Comparison of ENCODE assay signal across 5 fruit fly cellular contexts in genomic region chr2L:8463144-8464106, dm6.
TF ChIP-seq lines count a peak whose summit lies in the region.

Agpat2 (minus strand) TSS chr2L:8463994.

- TF ChIP-seq CTCF in whole organism, embryonic (GFP tag; optimal IDR thresholded peaks at IDR 0.05; lab: Kevin White, UChicago): peak; percentile 15

TF ChIP-seq in whole organism, adult, 20 proteins besides CTCF, POLR2A, EP300 and RAD21:
- peak; percentile 65 for TF ChIP-seq cic (GFP tag; optimal IDR thresholded peaks at IDR 0.05; lab: Kevin White, UChicago)
- TF ChIP-seq kay (GFP tag; lab: Kevin White, UChicago; ENCODE audit: borderline replicate concordance): peak; percentile 82
- peak; percentile 30 for TF ChIP-seq CG14711 (tag; optimal IDR thresholded peaks at IDR 0.05; lab: Kevin White, UChicago)
- TF ChIP-seq Clk (GFP tag; optimal IDR thresholded peaks at IDR 0.05; lab: Kevin White, UChicago): no peak
- TF ChIP-seq CG7101 (tag; optimal IDR thresholded peaks at IDR 0.05; lab: Kevin White, UChicago): no peak
- no peak for TF ChIP-seq toe (GFP tag; optimal IDR thresholded peaks at IDR 0.05; lab: Kevin White, UChicago)
- no peak for TF ChIP-seq cnc (optimal IDR thresholded peaks at IDR 0.05; lab: Kevin White, UChicago)
- no peak for TF ChIP-seq CG11617 (GFP tag; optimal IDR thresholded peaks at IDR 0.05; lab: Kevin White, UChicago)

TF ChIP-seq in whole organism, embryonic, 481 proteins besides CTCF, POLR2A, EP300 and RAD21 (continues in another document):
- TF ChIP-seq grn (GFP tag; optimal IDR thresholded peaks at IDR 0.05; lab: Kevin White, UChicago) (no peak), mirr (GFP tag; optimal IDR thresholded peaks at IDR 0.05; lab: Kevin White, UChicago) (peak; percentile 10), Poxn (GFP tag; IDR thresholded peaks at IDR 0.05; lab: Robert Waterston, UW) (0 out of 2 replicates have a peak, but pooled peaks have one; percentile 15), CG7556 (GFP tag; optimal IDR thresholded peaks at IDR 0.05; lab: Kevin White, UChicago) (peak; percentile 90), Stat92E (GFP tag; optimal IDR thresholded peaks at IDR 0.05; lab: Kevin White, UChicago) (peak in 2 of 3 experiments; percentile 3 to 52), CG5245 (GFP tag; optimal IDR thresholded peaks at IDR 0.05; lab: Kevin White, UChicago) (peak; percentile 67), tio (GFP tag; optimal IDR thresholded peaks at IDR 0.05; lab: Kevin White, UChicago) (peak; percentile 83), CG31365 (tag; optimal IDR thresholded peaks at IDR 0.05; lab: Kevin White, UChicago) (peak; percentile 52), Bdp1 (GFP tag; optimal IDR thresholded peaks at IDR 0.05; lab: Kevin White, UChicago) (peak; percentile 64), CG13287 (GFP tag; IDR thresholded peaks at IDR 0.05; lab: Robert Waterston, UW; ENCODE audit: partially characterized antibody) (no peak), Hr78 (GFP tag; optimal IDR thresholded peaks at IDR 0.05; lab: Kevin White, UChicago) (no peak), her (GFP tag; optimal IDR thresholded peaks at IDR 0.05; lab: Kevin White, UChicago) (peak; percentile 57), cg (GFP tag; optimal IDR thresholded peaks at IDR 0.05; lab: Kevin White, UChicago) (peak; percentile 23), Usf (GFP tag; optimal IDR thresholded peaks at IDR 0.05; lab: Kevin White, UChicago) (peak; percentile 53), CG4707 (GFP tag; optimal IDR thresholded peaks at IDR 0.05; lab: Kevin White, UChicago) (peak; percentile 60), wor (GFP tag; IDR thresholded peaks at IDR 0.05; lab: Robert Waterston, UW) (peak; percentile 68), nom (GFP tag; optimal IDR thresholded peaks at IDR 0.05; lab: Kevin White, UChicago) (peak; percentile 8), CG10267 (tag; optimal IDR thresholded peaks at IDR 0.05; lab: Kevin White, UChicago) (peak; percentile 80), CG7786 (GFP tag; optimal IDR thresholded peaks at IDR 0.05; lab: Kevin White, UChicago) (peak; percentile 80), CG15011 (GFP tag; optimal IDR thresholded peaks at IDR 0.05; lab: Kevin White, UChicago) (peak; percentile 59)

TF ChIP-seq in whole organism, prepupa, 60 proteins besides CTCF, POLR2A, EP300 and RAD21 (continues in another document):
- TF ChIP-seq esn (GFP tag; optimal IDR thresholded peaks at IDR 0.05; lab: Kevin White, UChicago) (peak; percentile 82), Lpt (GFP tag; optimal IDR thresholded peaks at IDR 0.05; lab: Kevin White, UChicago) (peak; percentile 2), Eip75B (GFP tag; optimal IDR thresholded peaks at IDR 0.05; lab: Kevin White, UChicago) (peak; percentile 76), CG8119 (GFP tag; IDR thresholded peaks at IDR 0.05; lab: Robert Waterston, UW) (0 out of 3 replicates have a peak, but pooled peaks have one; percentile 46), CG6792 (GFP tag; optimal IDR thresholded peaks at IDR 0.05; lab: Kevin White, UChicago) (peak; percentile 65), CG3919 (GFP tag; optimal IDR thresholded peaks at IDR 0.05; lab: Kevin White, UChicago) (peak; percentile 77), Met (GFP tag; optimal IDR thresholded peaks at IDR 0.05; lab: Kevin White, UChicago) (peak; percentile 82), CG10669 (GFP tag; optimal IDR thresholded peaks at IDR 0.05; lab: Kevin White, UChicago) (peak; percentile 62), salr (GFP tag; optimal IDR thresholded peaks at IDR 0.05; lab: Kevin White, UChicago) (peak; percentile 2 to 35), dsx (GFP tag; optimal IDR thresholded peaks at IDR 0.05; lab: Kevin White, UChicago; ENCODE audit: poor library complexity, severe bottlenecking) (peak; percentile 27), eg (GFP tag; IDR thresholded peaks at IDR 0.05; lab: Robert Waterston, UW) (0 out of 3 replicates have a peak, but pooled peaks have one; percentile 11), CG3032 (tag; optimal IDR thresholded peaks at IDR 0.05; lab: Kevin White, UChicago) (peak; percentile 51), CG34406 (GFP tag; optimal IDR thresholded peaks at IDR 0.05; lab: Kevin White, UChicago) (peak; percentile 64), CG8319 (GFP tag; optimal IDR thresholded peaks at IDR 0.05; lab: Kevin White, UChicago) (peak; percentile 30), spab (GFP tag; optimal IDR thresholded peaks at IDR 0.05; lab: Kevin White, UChicago) (peak; percentile 57), CG31627 (GFP tag; optimal IDR thresholded peaks at IDR 0.05; lab: Kevin White, UChicago) (peak; percentile 77), CG15336 (GFP tag; IDR thresholded peaks at IDR 0.05; lab: Robert Waterston, UW) (0 out of 2 replicates have a peak, but pooled peaks have one; percentile 26), Sox14 (GFP tag; optimal IDR thresholded peaks at IDR 0.05; lab: Kevin White, UChicago) (peak; percentile 69), Ets21C (GFP tag; optimal IDR thresholded peaks at IDR 0.05; lab: Kevin White, UChicago) (peak; percentile 63), CG16779 (tag; optimal IDR thresholded peaks at IDR 0.05; lab: Kevin White, UChicago) (no peak)

TF ChIP-seq in whole organism, pupa, 21 proteins besides CTCF, POLR2A, EP300 and RAD21:
- peak; percentile 77 for TF ChIP-seq CG8159 (tag; optimal IDR thresholded peaks at IDR 0.05; lab: Kevin White, UChicago)
- no peak for TF ChIP-seq rn (GFP tag; IDR thresholded peaks at IDR 0.05; lab: Robert Waterston, UW)
- peak; percentile 74 for TF ChIP-seq Pif1A (GFP tag; optimal IDR thresholded peaks at IDR 0.05; lab: Kevin White, UChicago)
- TF ChIP-seq CG8301 (tag; optimal IDR thresholded peaks at IDR 0.05; lab: Kevin White, UChicago): peak; percentile 37
- TF ChIP-seq CG10348 (GFP tag; IDR thresholded peaks at IDR 0.05; lab: Robert Waterston, UW): no peak
- peak; percentile 2 for TF ChIP-seq gl (tag; optimal IDR thresholded peaks at IDR 0.05; lab: Kevin White, UChicago)
- no peak for TF ChIP-seq CG32121 (GFP tag; IDR thresholded peaks at IDR 0.05; lab: Robert Waterston, UW)
- TF ChIP-seq fd96Ca (GFP tag; IDR thresholded peaks at IDR 0.05; lab: Robert Waterston, UW): no peak
- no peak for TF ChIP-seq EcR (GFP tag; optimal IDR thresholded peaks at IDR 0.05; lab: Kevin White, UChicago)
- peak; percentile 62 for TF ChIP-seq Snoo (tag; optimal IDR thresholded peaks at IDR 0.05; lab: Kevin White, UChicago)
- peak; percentile 70 for TF ChIP-seq Pif1B (GFP tag; optimal IDR thresholded peaks at IDR 0.05; lab: Kevin White, UChicago)
- peak; percentile 23 for TF ChIP-seq CG34367 (tag; optimal IDR thresholded peaks at IDR 0.05; lab: Kevin White, UChicago)
- peak; percentile 60 for TF ChIP-seq CG9948 (tag; optimal IDR thresholded peaks at IDR 0.05; lab: Kevin White, UChicago)
- TF ChIP-seq CG15710 (tag; optimal IDR thresholded peaks at IDR 0.05; lab: Kevin White, UChicago): peak; percentile 64
- TF ChIP-seq CG13204 (GFP tag; optimal IDR thresholded peaks at IDR 0.05; lab: Kevin White, UChicago): no peak
- TF ChIP-seq Ets98B (GFP tag; IDR thresholded peaks at IDR 0.05; lab: Robert Waterston, UW): no peak
- peak; percentile 43; the same call in 1 of the 3 replicates for TF ChIP-seq CG4496 (GFP tag; IDR thresholded peaks at IDR 0.05; lab: Robert Waterston, UW)
- TF ChIP-seq D1 (tag; optimal IDR thresholded peaks at IDR 0.05; lab: Kevin White, UChicago): peak; percentile 15
- TF ChIP-seq CG12605 (GFP tag; IDR thresholded peaks at IDR 0.05; lab: Robert Waterston, UW): 0 out of 2 replicates have a peak, but pooled peaks have one; percentile 25
- TF ChIP-seq CG14655 (GFP tag; optimal IDR thresholded peaks at IDR 0.05; lab: Kevin White, UChicago): peak; percentile 44
- TF ChIP-seq CG17806 (tag; optimal IDR thresholded peaks at IDR 0.05; lab: Kevin White, UChicago): peak; percentile 72
TF ChIP-seq in whole organism, pupa: peak in this region for 14.

TF ChIP-seq in whole organism, wandering third instar larva, 38 proteins besides CTCF, POLR2A, EP300 and RAD21 (continues in another document):
- TF ChIP-seq foxo (GFP tag; optimal IDR thresholded peaks at IDR 0.05; lab: Kevin White, UChicago) (peak in 1 of 2 experiments; percentile 83), usp (GFP tag; optimal IDR thresholded peaks at IDR 0.05; lab: Kevin White, UChicago) (no peak), Jra (GFP tag; optimal IDR thresholded peaks at IDR 0.05; lab: Kevin White, UChicago) (no peak), GATAd (GFP tag; optimal IDR thresholded peaks at IDR 0.05; lab: Kevin White, UChicago) (no peak), Abd-B (GFP tag; optimal IDR thresholded peaks at IDR 0.05; lab: Kevin White, UChicago) (no peak), Hr78 (GFP tag; optimal IDR thresholded peaks at IDR 0.05; lab: Kevin White, UChicago) (no peak), CrebA (GFP tag; optimal IDR thresholded peaks at IDR 0.05; lab: Kevin White, UChicago; ENCODE audit: borderline replicate concordance) (no peak), brk (GFP tag; optimal IDR thresholded peaks at IDR 0.05; lab: Kevin White, UChicago) (peak; percentile 58), pan (optimal IDR thresholded peaks at IDR 0.05; lab: Kevin White, UChicago) (no peak), OdsH (GFP tag; optimal IDR thresholded peaks at IDR 0.05; lab: Kevin White, UChicago) (peak; percentile 79), Dfd (GFP tag; optimal IDR thresholded peaks at IDR 0.05; lab: Kevin White, UChicago) (no peak), dsf (GFP tag; optimal IDR thresholded peaks at IDR 0.05; lab: Kevin White, UChicago; ENCODE audit: borderline replicate concordance) (no peak), tai (GFP tag; optimal IDR thresholded peaks at IDR 0.05; lab: Kevin White, UChicago) (peak; percentile 71), dmrt93B (GFP tag; optimal IDR thresholded peaks at IDR 0.05; lab: Kevin White, UChicago) (peak; percentile 52), psq (GFP tag; optimal IDR thresholded peaks at IDR 0.05; lab: Kevin White, UChicago) (peak; percentile 72), fru (GFP tag; optimal IDR thresholded peaks at IDR 0.05; lab: Kevin White, UChicago) (peak; percentile 82), h (GFP tag; optimal IDR thresholded peaks at IDR 0.05; lab: Kevin White, UChicago) (peak; percentile 89), CG9705 (GFP tag; optimal IDR thresholded peaks at IDR 0.05; lab: Kevin White, UChicago) (peak; percentile 1), CG32264 (GFP tag; optimal IDR thresholded peaks at IDR 0.05; lab: Kevin White, UChicago) (peak; percentile 53), br (GFP tag; optimal IDR thresholded peaks at IDR 0.05; lab: Kevin White, UChicago) (peak; percentile 77), Sp1 (GFP tag; optimal IDR thresholded peaks at IDR 0.05; lab: Kevin White, UChicago) (peak; percentile 72), Dif (GFP tag; optimal IDR thresholded peaks at IDR 0.05; lab: Kevin White, UChicago; ENCODE audit: partially characterized antibody) (no peak), lola (GFP tag; optimal IDR thresholded peaks at IDR 0.05; lab: Kevin White, UChicago) (no peak), ey (GFP tag; optimal IDR thresholded peaks at IDR 0.05; lab: Kevin White, UChicago) (peak; percentile 80), Rel (GFP tag; optimal IDR thresholded peaks at IDR 0.05; lab: Kevin White, UChicago) (no peak), Rel (tag; optimal IDR thresholded peaks at IDR 0.05; lab: Kevin White, UChicago) (no peak), sv (GFP tag; optimal IDR thresholded peaks at IDR 0.05; lab: Kevin White, UChicago) (peak; percentile 71), sage (GFP tag; optimal IDR thresholded peaks at IDR 0.05; lab: Kevin White, UChicago) (peak; percentile 69)
